Fruit fly (Drosophila melanogaster) whole organism, adult: Measurements from ENCODE around the gene CG18530.

Experiments
- CG11617 ChIP-seq: fragments of 200-800 bp; sonication (Bioruptor generic); optimal IDR thresholded peaks from 2 replicates; lab custom pipeline; 2017; ENCODE audit warnings: mild to moderate bottlenecking, missing biosample characterization, missing genetic modification reagents, missing genetic modification characterization
- CG12768 ChIP-seq: fragments of 200-800 bp; sonication (Bioruptor generic); optimal IDR thresholded peaks from 2 replicates; lab custom pipeline; 2017; ENCODE audit warnings: missing biosample characterization, missing genetic modification characterization, mild to moderate bottlenecking, moderate library complexity, missing genetic modification reagents
- CG14711 ChIP-seq: fragments of 200-800 bp; sonication (Bioruptor generic); optimal IDR thresholded peaks from 2 replicates; lab custom pipeline; 2018; ENCODE audit warnings: missing biosample characterization, mild to moderate bottlenecking, missing genetic modification characterization, moderate library complexity
- CG1620 ChIP-seq: fragments of 200-800 bp; sonication (Bioruptor generic); optimal IDR thresholded peaks from 2 replicates; lab custom pipeline; 2016; ENCODE audit warnings: missing biosample characterization, missing genetic modification characterization
- CG33017 ChIP-seq: fragments of 200-800 bp; sonication (Bioruptor generic); optimal IDR thresholded peaks from 2 replicates; lab custom pipeline; 2018; ENCODE audit warnings: missing biosample characterization, mild to moderate bottlenecking, missing genetic modification characterization, moderate library complexity
- CG5204 ChIP-seq: fragments of 200-800 bp; sonication (Bioruptor generic); optimal IDR thresholded peaks from 2 replicates; lab custom pipeline; 2016; ENCODE audit warnings: missing biosample characterization, missing genetic modification characterization
- CG7045 ChIP-seq: fragments of 200-800 bp; sonication (Bioruptor generic); optimal IDR thresholded peaks from 2 replicates; lab custom pipeline; 2017; ENCODE audit warnings: missing biosample characterization, mild to moderate bottlenecking, missing genetic modification characterization
- CG7101 ChIP-seq: fragments of 200-800 bp; sonication (Bioruptor generic); optimal IDR thresholded peaks from 2 replicates; lab custom pipeline; 2018; ENCODE audit warnings: missing biosample characterization, mild to moderate bottlenecking, missing genetic modification characterization, moderate library complexity
- Clk ChIP-seq: fragments of 200-800 bp; sonication (Bioruptor generic); optimal IDR thresholded peaks from 2 replicates; lab custom pipeline; 2017; ENCODE audit warnings: missing biosample characterization, missing genetic modification characterization
- Crg-1 ChIP-seq: fragments of 200-800 bp; sonication (Bioruptor generic); optimal IDR thresholded peaks from 2 replicates; lab custom pipeline; 2016; ENCODE audit warnings: missing biosample characterization, missing genetic modification characterization
- Hr96 ChIP-seq: fragments of 200-800 bp; sonication (Bioruptor generic); optimal IDR thresholded peaks from 2 replicates; lab custom pipeline; 2016; ENCODE audit warnings: missing biosample characterization, missing genetic modification characterization
- Mnt ChIP-seq: fragments of 200-800 bp; sonication (Bioruptor generic); optimal IDR thresholded peaks from 2 replicates; lab custom pipeline; 2016; ENCODE audit warnings: missing biosample characterization, mild to moderate bottlenecking, missing genetic modification characterization
- bab1 ChIP-seq: fragments of 200-800 bp; sonication (Bioruptor generic); optimal IDR thresholded peaks from 3 replicates; lab custom pipeline; 2019; ENCODE audit warnings: missing biosample characterization, mild to moderate bottlenecking, missing genetic modification characterization, moderate library complexity
- cic ChIP-seq: fragments of 200-800 bp; sonication (Bioruptor generic); optimal IDR thresholded peaks from 2 replicates; lab custom pipeline; 2017; ENCODE audit warnings: missing biosample characterization, mild to moderate bottlenecking, missing genetic modification characterization, moderate library complexity
- cnc ChIP-seq, 2 experiments: fragments of >200 bp; optimal IDR thresholded peaks; 2 replicates each; lab custom pipeline; 2017
- kay ChIP-seq: fragments of 200-800 bp; sonication (Bioruptor generic); peaks from one replicate; lab custom pipeline; 2016; ENCODE audit warnings: missing biosample characterization, missing genetic modification characterization, borderline replicate concordance
- ovo ChIP-seq: fragments of 200-800 bp; sonication (Bioruptor generic); optimal IDR thresholded peaks from 2 replicates; lab custom pipeline; 2016; ENCODE audit warnings: missing biosample characterization, missing genetic modification characterization
- pad ChIP-seq: fragments of 200-800 bp; sonication (Bioruptor generic); optimal IDR thresholded peaks from 3 replicates; lab custom pipeline; 2017; ENCODE audit warnings: missing biosample characterization, missing genetic modification characterization, mild to moderate bottlenecking, moderate library complexity, missing genetic modification reagents
- tj ChIP-seq: fragments of 200-800 bp; sonication (Bioruptor generic); optimal IDR thresholded peaks from 3 replicates; lab custom pipeline; 2017; ENCODE audit warnings: missing biosample characterization, mild to moderate bottlenecking, missing genetic modification characterization, moderate library complexity
- toe ChIP-seq: fragments of 200-800 bp; sonication (Bioruptor generic); optimal IDR thresholded peaks from 2 replicates; lab custom pipeline; 2016; ENCODE audit warnings: missing biosample characterization, missing genetic modification characterization

The CG18530 gene

dm6 chr3R:12645771-12646317 lies 12.7 kb downstream of the CG18530 start:
- TF ChIP-seq CG7045 = no peak
- no peak for TF ChIP-seq ovo (GFP tag; lab: Kevin White, UChicago)
- TF ChIP-seq Clk = no peak
- no peak for TF ChIP-seq CG14711
- no peak for TF ChIP-seq CG33017 (tag; lab: Kevin White, UChicago)
- no peak for TF ChIP-seq tj (GFP tag; lab: Kevin White, UChicago)
- no peak for TF ChIP-seq CG12768
- TF ChIP-seq cic (GFP tag; lab: Kevin White, UChicago) = no peak
- TF ChIP-seq bab1 (GFP tag; lab: Kevin White, UChicago) = no peak
- no peak for TF ChIP-seq Mnt
- TF ChIP-seq cnc (optimal IDR thresholded peaks at IDR 0.05; lab: Kevin White, UChicago) = no peak
- no peak for TF ChIP-seq CG1620 (GFP tag; lab: Kevin White, UChicago)

DNA sequence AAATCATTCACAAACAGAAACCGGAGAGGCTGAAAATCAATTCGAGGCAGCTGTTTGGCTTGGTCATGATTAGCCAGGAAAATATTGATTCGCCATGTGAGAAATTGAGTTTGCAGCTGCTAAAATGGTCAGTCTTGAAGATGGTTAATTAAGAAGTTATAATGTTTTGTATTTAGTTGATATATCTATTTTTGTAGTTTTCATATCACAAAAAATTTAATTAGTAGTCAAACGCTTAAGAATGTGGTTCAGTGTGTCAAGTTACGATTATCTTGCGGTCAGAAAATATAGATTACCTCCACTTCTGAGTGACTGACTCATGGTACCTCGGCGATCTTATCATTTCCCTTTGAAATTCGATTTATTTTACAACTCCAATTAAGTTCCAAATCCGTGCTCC lies 13.8 kb downstream of the CG18530 start:
- TF ChIP-seq ovo (GFP tag; lab: Kevin White, UChicago) (no peak), kay (GFP tag; lab: Kevin White, UChicago) (peak; percentile 54), Mnt (no peak)

DNA sequence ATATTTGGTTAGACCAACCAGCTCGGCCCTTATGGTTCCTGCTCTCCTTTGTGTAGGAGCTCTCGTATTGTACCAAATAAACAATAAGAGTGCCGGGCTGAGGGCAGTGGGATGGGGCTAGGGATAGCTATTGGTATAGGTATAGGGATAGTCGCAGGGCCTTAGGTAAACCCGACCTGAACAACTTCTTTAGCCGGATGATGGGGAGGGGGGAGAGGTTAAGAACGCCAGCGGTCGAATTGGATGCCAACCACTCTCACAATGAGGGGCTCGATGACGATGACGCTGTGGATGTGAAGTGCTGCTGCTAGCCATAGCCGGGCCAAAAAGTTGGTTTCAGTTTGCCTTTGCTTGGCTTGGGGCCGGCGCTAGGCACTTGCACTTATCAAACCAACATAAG lies 14.2 kb downstream of the CG18530 start:
- TF ChIP-seq Mnt (no peak), ovo (GFP tag; lab: Kevin White, UChicago) (no peak), CG5204 (GFP tag; lab: Kevin White, UChicago) (no peak), CG7101 (tag; lab: Kevin White, UChicago) (no peak), CG11617 (GFP tag; lab: Kevin White, UChicago) (no peak), CG1620 (GFP tag; lab: Kevin White, UChicago) (no peak), Clk (no peak), bab1 (GFP tag; lab: Kevin White, UChicago) (no peak), Crg-1 (no peak), tj (GFP tag; lab: Kevin White, UChicago) (no peak), CG12768 (no peak), kay (GFP tag; lab: Kevin White, UChicago) (no peak)

- TF ChIP-seq bab1 (GFP tag; lab: Kevin White, UChicago) (no peak), kay (GFP tag; lab: Kevin White, UChicago) (no peak), CG33017 (tag; lab: Kevin White, UChicago) (no peak), ovo (GFP tag; lab: Kevin White, UChicago) (no peak), CG11617 (GFP tag; lab: Kevin White, UChicago) (no peak), Clk (no peak), CG1620 (GFP tag; lab: Kevin White, UChicago) (no peak), tj (GFP tag; lab: Kevin White, UChicago) (no peak), CG12768 (no peak), CG7101 (tag; lab: Kevin White, UChicago) (no peak), Hr96 (GFP tag; lab: Kevin White, UChicago) (no peak), cnc (optimal IDR thresholded peaks at IDR 0.05; lab: Kevin White, UChicago) (no peak), Mnt (no peak), Crg-1 (no peak), CG7045 (no peak), toe (GFP tag; lab: Kevin White, UChicago) (no peak), cic (GFP tag; lab: Kevin White, UChicago) (no peak)
Observed at dm6 chr3R:12647954-12648353, 14.8 kb downstream of the CG18530 start, which contains the start of gene Dtg. Gene Dtg, plus strand, starts transcription at chr3R:12648058.

dm6 chr3R:12649099-12650029 lies 16.2 kb downstream of the CG18530 start:
- TF ChIP-seq tj (GFP tag; lab: Kevin White, UChicago) = no peak
- no peak for TF ChIP-seq pad (GFP tag; lab: Kevin White, UChicago)
- no peak for TF ChIP-seq bab1 (GFP tag; lab: Kevin White, UChicago)
- no peak for TF ChIP-seq CG12768
- no peak for TF ChIP-seq CG33017 (tag; lab: Kevin White, UChicago)
- no peak for TF ChIP-seq Crg-1
- no peak for TF ChIP-seq CG7101 (tag; lab: Kevin White, UChicago)
- TF ChIP-seq ovo (GFP tag; lab: Kevin White, UChicago) = no peak

DNA sequence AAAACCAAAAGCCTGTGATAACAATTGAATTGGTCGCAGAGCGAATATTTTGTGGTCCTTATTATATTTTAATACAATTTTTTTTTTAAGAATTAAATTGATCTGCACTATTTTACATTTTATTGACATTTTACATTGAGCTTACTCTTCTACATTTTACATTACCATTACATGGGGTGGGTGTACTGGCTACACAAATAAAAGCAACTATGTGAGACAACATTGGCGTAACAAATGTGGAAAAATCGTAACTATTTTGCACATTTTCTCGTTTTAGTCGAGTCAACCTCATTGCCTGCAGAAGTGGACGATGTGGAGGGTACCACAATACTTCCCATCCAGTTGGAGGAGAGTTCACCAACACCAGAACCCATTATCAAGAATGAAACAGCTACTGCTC lies 17.4 kb downstream of the CG18530 start:
- no peak for TF ChIP-seq ovo (GFP tag; lab: Kevin White, UChicago)

DNA sequence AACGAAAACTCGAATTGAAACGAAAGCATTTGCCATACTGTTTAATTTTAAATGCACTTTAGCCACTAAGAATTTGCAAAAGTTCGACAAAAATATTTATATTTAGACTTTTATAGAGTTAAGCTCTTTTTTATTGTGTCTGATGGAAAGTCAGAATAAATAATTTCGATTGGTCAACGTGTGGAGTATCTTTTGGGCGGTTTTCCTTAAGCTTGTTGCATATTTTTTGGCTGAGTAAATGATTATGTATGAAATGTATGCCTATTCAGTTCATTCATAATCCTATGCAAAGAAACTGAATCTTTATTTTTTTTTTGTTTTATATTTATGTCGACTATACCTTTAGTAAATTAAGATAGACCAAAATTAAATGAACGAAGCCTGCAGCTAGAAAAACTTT lies 19.6 kb downstream of the CG18530 start:
- no peak for TF ChIP-seq CG5204 (GFP tag; lab: Kevin White, UChicago)
- TF ChIP-seq cic (GFP tag; lab: Kevin White, UChicago) = no peak
- TF ChIP-seq bab1 (GFP tag; lab: Kevin White, UChicago) = no peak
- TF ChIP-seq kay (GFP tag; lab: Kevin White, UChicago) = no peak
- TF ChIP-seq CG33017 (tag; lab: Kevin White, UChicago) = no peak
- no peak for TF ChIP-seq ovo (GFP tag; lab: Kevin White, UChicago)
- no peak for TF ChIP-seq toe (GFP tag; lab: Kevin White, UChicago)
- TF ChIP-seq Clk = no peak
- no peak for TF ChIP-seq tj (GFP tag; lab: Kevin White, UChicago)
- no peak for TF ChIP-seq CG1620 (GFP tag; lab: Kevin White, UChicago)
- TF ChIP-seq Mnt = no peak
- TF ChIP-seq pad (GFP tag; lab: Kevin White, UChicago) = no peak
- TF ChIP-seq CG7101 (tag; lab: Kevin White, UChicago) = no peak
- TF ChIP-seq Hr96 (GFP tag; lab: Kevin White, UChicago) = no peak
